Worm (Caenorhabditis elegans): Measurements from ENCODE around the gene D2062.13.

D2062.13 gene

DNA sequence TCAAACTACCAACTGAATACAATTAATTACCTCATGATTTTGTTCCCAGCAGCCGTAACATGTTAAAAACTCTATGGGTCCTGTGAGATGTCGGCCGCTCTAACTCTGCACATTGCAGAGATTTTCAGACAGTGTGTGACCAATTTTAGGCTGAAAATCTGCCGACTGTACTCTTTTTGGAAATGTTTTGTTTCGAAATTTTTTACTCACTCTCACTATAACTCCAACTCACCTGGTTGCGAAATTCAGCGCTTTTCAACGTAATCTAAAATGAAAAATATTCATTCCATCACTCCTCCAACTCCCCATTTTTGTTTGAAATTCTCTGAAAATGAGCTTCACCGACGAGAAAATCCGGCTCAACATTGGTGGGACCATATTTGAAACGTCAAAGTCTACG is 37.2 kb downstream of the D2062.13 start, which contains the start of the genes F22E5.13 and F22E5.6:
Gene F22E5.13, minus strand, starts transcription at position 101 of the 400 bp plus-strand sequence.
Gene F22E5.6, plus strand, starts transcription at position 297 of the 400 bp plus-strand sequence.
- no peak for TF ChIP-seq eor-1 (tag; optimal IDR thresholded peaks at IDR 0.05)
- TF ChIP-seq nhr-43 (tag; optimal IDR thresholded peaks at IDR 0.05; ENCODE audit: poor library complexity, severe bottlenecking) = no peak
- TF ChIP-seq unc-62 (GFP tag; optimal IDR thresholded peaks at IDR 0.05) = no peak
- TF ChIP-seq nhr-11 (tag; optimal IDR thresholded peaks at IDR 0.05) = no peak
- TF ChIP-seq nhr-77 (tag; optimal IDR thresholded peaks at IDR 0.05) = no peak
- TF ChIP-seq elt-2 (tag; optimal IDR thresholded peaks at IDR 0.05) = no peak
- no peak for TF ChIP-seq fkh-2 (tag; optimal IDR thresholded peaks at IDR 0.05)
- TF ChIP-seq ztf-4 (tag; optimal IDR thresholded peaks at IDR 0.05) = no peak
- no peak for TF ChIP-seq daf-12 (tag; optimal IDR thresholded peaks at IDR 0.05)

ce11 chrII:2656606-2657005 is 44.2 kb downstream of the D2062.13 start, which contains the start of gene sri-47:
Gene sri-47, plus strand, starts transcription at chrII:2656906.
- TF ChIP-seq ceh-82 (tag; optimal IDR thresholded peaks at IDR 0.05) (no peak), skn-1 (tag; optimal IDR thresholded peaks at IDR 0.05) (no peak), nhr-28 (tag; optimal IDR thresholded peaks at IDR 0.05) (no peak), fkh-10 (GFP tag; optimal IDR thresholded peaks at IDR 0.05) (no peak), lin-15B (tag; optimal IDR thresholded peaks at IDR 0.05) (no peak), zag-1 (tag; optimal IDR thresholded peaks at IDR 0.05) (no peak), ceh-28 (tag; optimal IDR thresholded peaks at IDR 0.05) (no peak), mml-1 (tag; optimal IDR thresholded peaks at IDR 0.05) (no peak)

- TF ChIP-seq egl-27 (tag; optimal IDR thresholded peaks at IDR 0.05) (no peak), ztf-4 (tag; optimal IDR thresholded peaks at IDR 0.05) (no peak), nhr-76 (tag; optimal IDR thresholded peaks at IDR 0.05) (no peak)
Observed at ce11 chrII:2659364-2659763, 47.0 kb downstream of the D2062.13 start, which contains the start of gene gcy-21. Gene gcy-21, plus strand, starts transcription at chrII:2659664.

Data from whole organism, L3 larva.